Worm (Caenorhabditis elegans): ENCODE data around the gene F37C12.10.

DNA sequence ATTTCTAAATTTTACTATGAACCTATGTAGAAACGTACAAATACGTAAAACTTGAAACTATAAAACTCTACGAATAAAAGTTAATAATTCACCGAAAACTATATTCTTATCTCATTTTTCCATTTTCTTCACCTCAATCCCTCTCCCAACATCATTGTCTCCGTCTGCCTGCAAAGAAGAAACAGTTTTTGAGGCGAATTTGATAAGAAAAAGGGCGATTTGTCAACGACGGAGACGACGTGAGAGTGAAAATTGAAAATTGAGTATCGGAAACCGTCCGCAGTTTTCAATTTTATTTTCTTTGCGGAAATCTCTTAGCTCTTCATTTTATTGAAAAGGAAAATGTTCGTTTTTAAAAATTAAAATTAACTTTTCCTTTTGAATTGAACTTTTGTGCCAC, 23.8 kb upstream of the F37C12.10 start:
- TF ChIP-seq saeg-2 (GFP tag; IDR thresholded peaks at IDR 0.05) (no peak), egl-27 (tag; optimal IDR thresholded peaks at IDR 0.05) (no peak), lin-13 (GFP tag; optimal IDR thresholded peaks at IDR 0.05) (no peak)
